Worm (Caenorhabditis elegans) whole organism, mixed stage, embryonic: ENCODE results near the gene ech-5.

Source experiments
- blmp-1 ChIP-seq: fragments of 150-350 bp; optimal IDR thresholded peaks from 2 replicates; lab custom pipeline; 2014; ENCODE audit warnings: missing biosample characterization, missing genetic modification characterization
- ceh-83 ChIP-seq: fragments of 200-800 bp; sonication (Bioruptor generic); optimal IDR thresholded peaks from 2 replicates; lab custom pipeline; 2018; ENCODE audit warnings: mild to moderate bottlenecking, missing genetic modification characterization, missing compliant biosample characterization
- ces-1 ChIP-seq: fragments of 150-350 bp; optimal IDR thresholded peaks from 2 replicates; lab custom pipeline; 2014; ENCODE audit warnings: missing biosample characterization, missing genetic modification reagents, missing genetic modification characterization
- cnd-1 ChIP-seq: fragments of 200-800 bp; sonication (Bioruptor generic); optimal IDR thresholded peaks from 2 replicates; lab custom pipeline; 2018; ENCODE audit warnings: mild to moderate bottlenecking, missing genetic modification characterization, missing compliant biosample characterization
- hlh-1 ChIP-seq: fragments of 150-350 bp; optimal IDR thresholded peaks from 2 replicates; lab custom pipeline; 2014; ENCODE audit warnings: missing biosample characterization, missing genetic modification reagents, missing genetic modification characterization
- mep-1 ChIP-seq: fragments of 150-350 bp; optimal IDR thresholded peaks from 2 replicates; lab custom pipeline; 2017; ENCODE audit warnings: missing biosample characterization, missing genetic modification reagents, missing genetic modification characterization, inconsistent platforms
- nhr-28 ChIP-seq: fragments of 150-350 bp; optimal IDR thresholded peaks from 2 replicates; lab custom pipeline; 2014; ENCODE audit warnings: missing biosample characterization, missing genetic modification characterization
- nhr-76 ChIP-seq: sonication (generic microtip); optimal IDR thresholded peaks from 2 replicates; lab custom pipeline; 2017; ENCODE audit warnings: missing biosample characterization, missing genetic modification characterization
- sem-2 ChIP-seq: fragments of 200-800 bp; sonication (Bioruptor generic); optimal IDR thresholded peaks from 2 replicates; lab custom pipeline; 2018; ENCODE audit warnings: mild to moderate bottlenecking, missing genetic modification characterization, missing compliant biosample characterization
- tbx-8 ChIP-seq: fragments of 200-800 bp; sonication (Bioruptor generic); optimal IDR thresholded peaks from 2 replicates; lab custom pipeline; 2018; ENCODE audit warnings: mild to moderate bottlenecking, missing genetic modification characterization, moderate library complexity, missing compliant biosample characterization
- zip-8 ChIP-seq: fragments of 150-350 bp; optimal IDR thresholded peaks from 2 replicates; lab custom pipeline; 2014; ENCODE audit warnings: missing biosample characterization, missing genetic modification characterization

DNA sequence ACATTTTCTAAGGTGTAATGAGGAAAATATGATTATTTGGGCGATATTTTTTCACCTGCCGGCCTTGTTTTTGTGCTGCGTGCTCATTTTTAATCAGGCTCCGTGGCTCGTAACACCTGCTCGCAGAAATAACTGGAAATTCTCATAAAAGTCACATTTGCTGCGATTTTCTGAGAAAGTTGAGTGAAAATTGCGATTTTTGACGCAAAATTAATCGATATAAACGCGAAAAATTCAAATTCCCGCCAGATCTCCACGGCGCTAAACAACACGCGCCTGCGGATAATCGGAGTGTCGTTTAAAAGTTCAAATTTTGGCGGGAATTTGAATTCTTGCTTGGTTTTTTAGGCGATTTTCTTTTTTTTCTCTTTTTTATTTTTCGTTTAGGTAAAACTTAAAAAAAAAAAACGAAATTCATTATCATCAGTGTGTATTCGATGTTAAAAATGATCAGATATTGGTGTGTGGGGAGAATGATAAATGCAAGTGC, 10.2 kb downstream of the ech-5 start, which contains the start of gene Y55F3BL.6:
- TF ChIP-seq tbx-8 (no peak), mep-1 (tag; lab: Kevin White, UChicago) (no peak), ceh-83 (no peak), zip-8 (tag; lab: Kevin White, UChicago) (no peak), blmp-1 (tag; lab: Kevin White, UChicago) (no peak), nhr-28 (tag; lab: Kevin White, UChicago) (no peak), sem-2 (GFP tag; lab: Kevin White, UChicago) (no peak), hlh-1 (tag; lab: Kevin White, UChicago) (no peak), ces-1 (GFP tag; lab: Kevin White, UChicago) (no peak), cnd-1 (no peak), nhr-76 (tag; lab: Kevin White, UChicago) (no peak)
